Fruit fly (Drosophila melanogaster): ENCODE measurements around the gene CG11843.

CG11843 gene

dm6 chr3R:29094152-29094551 is 40.0 kb downstream of the CG11843 start (continued):
- TF ChIP-seq fd59A (GFP tag; optimal IDR thresholded peaks at IDR 0.05): peak; percentile 64
- peak; percentile 65 for TF ChIP-seq CG1621 (tag; optimal IDR thresholded peaks at IDR 0.05)
- TF ChIP-seq net (GFP tag; optimal IDR thresholded peaks at IDR 0.05): peak; percentile 44
- TF ChIP-seq CG8632 (GFP tag; optimal IDR thresholded peaks at IDR 0.05): no peak
- TF ChIP-seq Lpt (GFP tag; optimal IDR thresholded peaks at IDR 0.05): peak; percentile 51
- TF ChIP-seq CG8119 (GFP tag; IDR thresholded peaks at IDR 0.05): peak; percentile 66
- no peak for TF ChIP-seq Hr4 (GFP tag; optimal IDR thresholded peaks at IDR 0.05)
- peak; percentile 78 for TF ChIP-seq CG3919 (GFP tag; optimal IDR thresholded peaks at IDR 0.05)
- no peak for TF ChIP-seq Hr38 (GFP tag; optimal IDR thresholded peaks at IDR 0.05)
- peak; percentile 77 for TF ChIP-seq Ets96B (tag; optimal IDR thresholded peaks at IDR 0.05)
- TF ChIP-seq Hr39 (GFP tag; optimal IDR thresholded peaks at IDR 0.05): peak; percentile 9
- peak; percentile 59; the same call in 1 of the 2 replicates for TF ChIP-seq CG15336 (GFP tag; IDR thresholded peaks at IDR 0.05)
- no peak for TF ChIP-seq dac (GFP tag; optimal IDR thresholded peaks at IDR 0.05)
- TF ChIP-seq CG6163 (GFP tag; IDR thresholded peaks at IDR 0.05): peak; percentile 67
- peak; percentile 6 for TF ChIP-seq CG31627 (GFP tag; optimal IDR thresholded peaks at IDR 0.05)
- peak; percentile 46; the same call in 1 of the 2 replicates for TF ChIP-seq CG11294 (GFP tag; IDR thresholded peaks at IDR 0.05)
- peak; percentile 22 for TF ChIP-seq CG8319 (GFP tag; optimal IDR thresholded peaks at IDR 0.05)
- peak; percentile 39 to 43 for TF ChIP-seq ss (GFP tag; optimal IDR thresholded peaks at IDR 0.05)
- no peak for TF ChIP-seq CG4318 (GFP tag; optimal IDR thresholded peaks at IDR 0.05)
- TF ChIP-seq svp (GFP tag): no peak
- peak; percentile 71 for TF ChIP-seq CG10669 (GFP tag; optimal IDR thresholded peaks at IDR 0.05)
- peak; percentile 61 for TF ChIP-seq Eip75B (GFP tag; optimal IDR thresholded peaks at IDR 0.05)
- TF ChIP-seq CG32006 (GFP tag; optimal IDR thresholded peaks at IDR 0.05): peak; percentile 61
- peak; percentile 37 for TF ChIP-seq CG6792 (GFP tag; optimal IDR thresholded peaks at IDR 0.05)

- TF ChIP-seq CG6854 (GFP tag; optimal IDR thresholded peaks at IDR 0.05) (peak; percentile 5), Lpt (GFP tag; optimal IDR thresholded peaks at IDR 0.05) (no peak), Ets96B (tag; optimal IDR thresholded peaks at IDR 0.05) (no peak), CG11762 (GFP tag; optimal IDR thresholded peaks at IDR 0.05; ENCODE audit: insufficient read depth) (no peak)
Measured at dm6 chr3R:29095525-29095924, 41.4 kb downstream of the CG11843 start.

DNA sequence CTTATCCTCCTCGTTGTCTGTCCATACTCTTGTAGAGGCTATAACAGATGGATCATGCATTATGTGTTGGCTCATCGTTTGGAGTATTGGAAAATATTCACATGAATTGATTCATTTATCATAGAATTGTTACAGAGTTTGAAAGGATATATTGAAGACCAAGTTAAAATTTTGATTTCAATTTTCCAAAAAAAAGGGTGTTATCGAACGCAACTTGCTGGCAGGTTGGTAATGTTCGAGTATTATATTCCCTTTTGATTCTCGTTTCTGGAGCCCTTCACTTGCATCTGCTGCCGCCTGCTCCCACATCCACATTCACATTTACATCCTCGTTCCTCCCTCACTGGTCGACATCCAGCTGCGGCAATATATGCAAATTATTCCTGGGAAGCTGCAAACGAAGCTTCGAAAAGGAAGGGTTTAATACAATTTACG is 41.9 kb downstream of the CG11843 start:
- TF ChIP-seq Hr38 (GFP tag; optimal IDR thresholded peaks at IDR 0.05) (no peak), spab (GFP tag; optimal IDR thresholded peaks at IDR 0.05) (peak; percentile 83), achi (GFP tag; optimal IDR thresholded peaks at IDR 0.05) (peak; percentile 77), Sox14 (GFP tag; optimal IDR thresholded peaks at IDR 0.05) (peak; percentile 78), CG4318 (GFP tag; optimal IDR thresholded peaks at IDR 0.05) (no peak), CG31627 (GFP tag; optimal IDR thresholded peaks at IDR 0.05) (peak; percentile 88), Met (GFP tag; optimal IDR thresholded peaks at IDR 0.05) (peak; percentile 91), OdsH (GFP tag; optimal IDR thresholded peaks at IDR 0.05) (no peak), Hr39 (GFP tag; optimal IDR thresholded peaks at IDR 0.05) (peak; percentile 91), CG8632 (GFP tag; optimal IDR thresholded peaks at IDR 0.05) (peak; percentile 66), CG10669 (GFP tag; optimal IDR thresholded peaks at IDR 0.05) (peak; percentile 87), CG15336 (GFP tag; IDR thresholded peaks at IDR 0.05) (peak; percentile 38), CG9139 (GFP tag; optimal IDR thresholded peaks at IDR 0.05) (peak; percentile 66), Eip78C (GFP tag) (peak; percentile 96), Gug (GFP tag; IDR thresholded peaks at IDR 0.05) (peak; percentile 37; the same call in 1 of the 2 replicates), eg (GFP tag; IDR thresholded peaks at IDR 0.05) (0 out of 3 replicates have a peak, but pooled peaks have one; percentile 25), esn (GFP tag; optimal IDR thresholded peaks at IDR 0.05) (peak; percentile 92), Smox (GFP tag; optimal IDR thresholded peaks at IDR 0.05) (no peak), fd85E (GFP tag; optimal IDR thresholded peaks at IDR 0.05) (no peak), svp (GFP tag) (peak; percentile 96), fd59A (GFP tag; optimal IDR thresholded peaks at IDR 0.05) (peak; percentile 81), net (GFP tag; optimal IDR thresholded peaks at IDR 0.05) (peak; percentile 68), dac (GFP tag; optimal IDR thresholded peaks at IDR 0.05) (no peak), fkh (GFP tag; optimal IDR thresholded peaks at IDR 0.05) (no peak), Sox102F (GFP tag; optimal IDR thresholded peaks at IDR 0.05) (peak; percentile 89), CG6792 (GFP tag; optimal IDR thresholded peaks at IDR 0.05) (peak; percentile 82), pdm3 (GFP tag; optimal IDR thresholded peaks at IDR 0.05) (no peak), CG6276 (GFP tag; optimal IDR thresholded peaks at IDR 0.05) (no peak), CG16779 (tag; optimal IDR thresholded peaks at IDR 0.05) (peak; percentile 53), topi (GFP tag; optimal IDR thresholded peaks at IDR 0.05) (peak; percentile 90), Blimp-1 (GFP tag; optimal IDR thresholded peaks at IDR 0.05) (peak; percentile 56), CG11902 (GFP tag; optimal IDR thresholded peaks at IDR 0.05) (peak; percentile 59), CG3032 (tag; optimal IDR thresholded peaks at IDR 0.05) (peak; percentile 83)
